Worm (Caenorhabditis elegans) whole organism, early embryonic: Measurements from ENCODE around the gene F58E6.4.

ENCODE experiments used
- B0310.2 ChIP-seq: sonication (generic microtip); optimal IDR thresholded peaks from 2 replicates; lab custom pipeline; 2016; ENCODE audit warnings: mild to moderate bottlenecking, missing genetic modification characterization, missing compliant biosample characterization
- ama-1 ChIP-seq: fragments of 150-350 bp; optimal IDR thresholded peaks from 2 replicates; lab custom pipeline; 2014

DNA sequence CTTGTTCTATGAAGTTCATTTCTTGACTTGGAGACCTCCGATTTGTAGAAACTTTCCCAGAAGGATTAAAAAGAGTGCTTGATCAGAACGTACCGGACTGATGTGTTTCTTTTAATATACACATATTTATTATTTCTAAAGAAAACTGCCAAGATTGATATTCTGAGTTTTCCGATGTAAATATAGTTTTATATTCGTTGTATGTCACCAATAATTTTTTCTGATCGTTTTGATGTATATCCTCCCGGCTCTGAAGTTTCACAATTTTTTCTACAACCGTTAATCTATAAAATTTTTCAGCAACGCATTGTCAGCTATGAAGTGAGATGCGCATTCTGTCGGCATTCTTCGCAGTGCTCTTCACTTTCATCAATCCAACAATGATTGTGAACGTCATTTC is 46.4 kb upstream of the F58E6.4 start, which contains the start of gene F46B6.9:
- TF ChIP-seq B0310.2 (tag; lab: Kevin White, UChicago) (no peak), ama-1 (lab: Kevin White, UChicago) (no peak)
